Worm (Caenorhabditis elegans) whole organism, L4/young adult: ENCODE results near the gene F12A10.9.

Source experiments
- W03F9.2 ChIP-seq: fragments of 150-350 bp; optimal IDR thresholded peaks from 2 replicates; lab custom pipeline; 2014; ENCODE audit warnings: missing biosample characterization, missing genetic modification characterization
- dao-5 ChIP-seq: sonication (generic microtip); optimal IDR thresholded peaks from 2 replicates; lab custom pipeline; 2016; ENCODE audit warnings: missing genotype, missing genetic modification characterization, moderate library complexity, missing compliant biosample characterization
- him-1 ChIP-seq: sonication (generic microtip); optimal IDR thresholded peaks from 2 replicates; lab custom pipeline; 2016; ENCODE audit warnings: missing genotype, missing genetic modification reagents, missing genetic modification characterization, missing compliant biosample characterization

DNA sequence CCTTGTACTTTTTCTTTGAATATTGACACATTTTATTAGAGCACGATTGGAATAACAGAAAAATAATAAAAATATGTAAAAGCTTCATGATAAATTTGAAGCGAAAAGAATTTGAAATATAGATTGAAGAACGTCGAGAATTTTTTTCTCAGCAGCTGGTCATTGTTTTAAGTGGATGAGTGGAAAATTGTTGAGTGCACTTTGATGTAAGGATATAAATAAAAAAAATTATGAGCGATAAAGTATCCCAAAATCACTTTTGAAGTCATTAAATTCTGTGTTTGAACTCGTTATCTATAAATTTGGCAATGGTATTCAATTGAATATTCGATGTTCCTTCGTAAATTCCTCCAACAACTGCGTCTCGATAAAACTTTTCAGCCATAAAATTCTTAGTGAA lies 46.3 kb downstream of the F12A10.9 start, which contains the start of gene ins-13:
- TF ChIP-seq him-1 (tag; lab: Kevin White, UChicago) (no peak), W03F9.2 (tag; lab: Kevin White, UChicago) (no peak), dao-5 (tag; lab: Kevin White, UChicago) (no peak)
